Fruit fly (Drosophila melanogaster) S2 (cell line): Measurements from ENCODE around the gene klar.

ENCODE experiments used
- CG8478 ChIP-seq: fragments of >200 bp; optimal IDR thresholded peaks from 2 replicates; lab custom pipeline; 2018
- CTCF ChIP-seq, 2 experiments: fragments of >200 bp; optimal IDR thresholded peaks; 2 replicates each; lab custom pipeline; 2018

Gene klar

dm6 chr3L:540432-540973 lies at the start of gene klar, which contains the start of gene BORCS6:
klar (minus strand) TSS chr3L:540614.
BORCS6 (plus strand) TSS chr3L:540851.
- TF ChIP-seq CTCF (optimal IDR thresholded peaks at IDR 0.05; lab: Kevin White, UChicago) (peak; percentile 20 to 55), CG8478 (lab: Kevin White, UChicago) (no peak)

DNA sequence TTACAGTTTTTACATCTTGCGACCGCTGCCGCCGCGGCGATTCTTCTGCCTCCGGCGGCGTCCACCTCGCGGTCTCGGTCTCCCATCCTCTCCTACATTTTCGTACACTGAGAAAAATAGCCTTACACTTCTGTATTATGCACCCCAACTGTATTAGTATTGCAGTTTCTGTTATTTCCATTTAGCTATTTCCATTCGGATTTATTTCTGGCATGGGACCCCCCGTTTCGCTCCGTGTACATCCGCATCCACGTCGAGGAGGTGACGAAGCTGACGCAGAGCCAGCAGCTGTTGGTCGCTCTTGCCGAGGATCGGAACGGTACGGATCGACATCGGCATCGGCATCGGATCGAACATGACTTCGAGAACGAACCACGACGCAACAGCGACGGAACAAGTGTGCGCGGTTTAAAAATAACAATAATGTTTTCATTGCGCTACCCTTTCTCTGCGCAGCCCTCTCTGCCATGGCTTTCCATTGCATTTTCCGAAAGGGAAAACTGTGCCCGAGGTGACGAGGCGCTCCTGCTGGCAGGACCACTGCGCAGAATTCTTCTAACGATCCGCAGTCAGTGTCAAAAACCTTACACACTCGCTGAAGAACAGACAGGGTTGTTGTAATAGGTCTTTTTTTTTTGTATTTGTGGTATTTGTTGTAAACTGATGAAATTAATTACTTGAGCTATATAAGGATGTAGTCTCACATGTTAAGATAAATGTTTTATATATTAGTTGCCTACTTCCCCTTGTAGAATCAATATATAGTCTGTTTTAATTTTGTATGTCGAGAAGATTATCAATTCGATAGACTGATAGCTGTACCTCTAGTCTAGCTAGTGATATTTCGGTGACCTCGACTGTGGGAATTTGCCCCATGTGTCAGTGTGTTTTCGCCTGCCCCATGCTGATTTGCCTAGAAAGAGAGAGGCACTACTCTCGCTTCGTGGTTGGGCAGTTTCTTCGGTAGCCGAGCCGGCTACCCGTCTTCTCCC lies 49.2 kb upstream of the klar start:
- no peak for TF ChIP-seq CTCF (optimal IDR thresholded peaks at IDR 0.05; lab: Kevin White, UChicago)
- no peak for TF ChIP-seq CG8478 (lab: Kevin White, UChicago)

- TF ChIP-seq CG8478 (lab: Kevin White, UChicago) (no peak), CTCF (optimal IDR thresholded peaks at IDR 0.05; lab: Kevin White, UChicago) (no peak)
Observed at dm6 chr3L:589174-589289, 48.6 kb upstream of the klar start, which contains the start of gene Kah. Kah (minus strand) TSS chr3L:589274.

dm6 chr3L:587827-588226 lies 47.4 kb upstream of the klar start:
- no peak for TF ChIP-seq CG8478 (lab: Kevin White, UChicago)
- no peak for TF ChIP-seq CTCF (optimal IDR thresholded peaks at IDR 0.05; lab: Kevin White, UChicago)

DNA sequence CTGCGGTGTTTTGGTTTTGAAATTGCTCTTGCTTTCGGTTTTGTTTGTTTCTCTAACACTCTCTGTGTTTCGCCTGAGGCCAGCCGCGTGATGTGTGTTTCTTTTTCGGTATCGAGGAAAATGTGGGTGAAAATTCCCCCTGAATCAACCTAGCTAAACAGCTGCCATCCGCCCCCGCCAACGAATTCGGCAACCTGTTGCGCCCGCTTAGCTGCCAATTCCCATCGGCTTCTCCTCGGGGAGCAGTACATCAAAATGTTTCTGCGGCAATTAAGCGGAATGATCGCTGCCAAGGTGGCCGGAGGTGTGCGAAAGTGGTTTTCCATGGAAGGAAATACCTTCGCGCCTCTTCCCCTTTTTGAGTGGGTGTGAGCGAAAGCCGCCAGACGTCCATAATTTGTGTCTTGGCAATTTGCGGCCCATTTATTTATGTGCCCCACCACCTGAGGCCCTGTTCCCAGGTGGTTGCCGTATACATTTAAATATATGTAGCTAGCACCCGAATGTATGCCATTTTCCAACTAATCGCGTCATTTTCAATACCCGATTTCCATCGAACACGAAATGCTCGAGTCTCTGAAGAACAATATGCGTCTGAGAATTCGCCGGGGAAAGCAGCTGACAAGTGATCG lies 46.3 kb upstream of the klar start:
- TF ChIP-seq CG8478 (lab: Kevin White, UChicago) (no peak), CTCF (optimal IDR thresholded peaks at IDR 0.05; lab: Kevin White, UChicago) (no peak)

DNA sequence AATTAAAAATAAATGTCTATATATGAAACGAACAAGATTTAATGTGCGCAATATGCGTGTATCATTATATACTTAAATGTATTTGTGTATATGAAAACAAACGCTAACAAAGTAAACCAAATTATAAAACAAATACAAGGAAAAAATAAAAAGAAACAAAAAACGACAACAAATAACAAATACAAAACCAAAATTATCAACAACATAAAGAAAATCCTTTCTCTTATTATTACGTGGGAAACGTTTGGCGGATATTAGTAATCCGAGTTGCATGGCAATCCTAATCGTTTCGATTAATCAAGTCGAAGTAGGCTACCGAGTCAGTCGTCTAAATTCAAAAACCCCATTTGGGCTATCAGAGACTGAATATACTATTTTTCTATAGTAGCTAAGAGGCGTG lies 40.6 kb upstream of the klar start, which contains the start of gene Ppm1:
Gene Ppm1 (plus strand): TSS at position 301 of the 400 bp plus-strand sequence.
- TF ChIP-seq CTCF (optimal IDR thresholded peaks at IDR 0.05; lab: Kevin White, UChicago) (no peak), CG8478 (lab: Kevin White, UChicago) (no peak)

DNA sequence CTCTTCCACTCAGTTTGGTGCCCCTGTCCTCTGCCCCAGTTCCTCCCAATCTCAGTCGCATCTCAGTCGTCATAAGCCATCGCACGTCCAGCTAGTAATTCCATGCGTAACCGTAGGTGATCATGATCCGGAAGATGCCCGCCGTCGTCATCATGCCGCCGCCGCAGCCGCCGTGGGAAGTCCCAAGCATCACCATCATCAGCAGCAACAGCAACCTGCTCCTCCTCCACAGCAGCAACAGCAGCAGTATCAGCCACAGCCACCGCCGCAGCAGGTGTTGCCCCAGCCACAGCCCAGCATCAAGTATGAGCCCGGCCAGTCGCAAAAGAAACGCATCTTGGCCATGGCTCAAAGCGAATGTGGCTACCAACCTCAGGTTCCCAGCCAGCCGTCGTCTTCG lies 32.5 kb upstream of the klar start:
- TF ChIP-seq CTCF (optimal IDR thresholded peaks at IDR 0.05; lab: Kevin White, UChicago): no peak
- TF ChIP-seq CG8478 (lab: Kevin White, UChicago): no peak

DNA sequence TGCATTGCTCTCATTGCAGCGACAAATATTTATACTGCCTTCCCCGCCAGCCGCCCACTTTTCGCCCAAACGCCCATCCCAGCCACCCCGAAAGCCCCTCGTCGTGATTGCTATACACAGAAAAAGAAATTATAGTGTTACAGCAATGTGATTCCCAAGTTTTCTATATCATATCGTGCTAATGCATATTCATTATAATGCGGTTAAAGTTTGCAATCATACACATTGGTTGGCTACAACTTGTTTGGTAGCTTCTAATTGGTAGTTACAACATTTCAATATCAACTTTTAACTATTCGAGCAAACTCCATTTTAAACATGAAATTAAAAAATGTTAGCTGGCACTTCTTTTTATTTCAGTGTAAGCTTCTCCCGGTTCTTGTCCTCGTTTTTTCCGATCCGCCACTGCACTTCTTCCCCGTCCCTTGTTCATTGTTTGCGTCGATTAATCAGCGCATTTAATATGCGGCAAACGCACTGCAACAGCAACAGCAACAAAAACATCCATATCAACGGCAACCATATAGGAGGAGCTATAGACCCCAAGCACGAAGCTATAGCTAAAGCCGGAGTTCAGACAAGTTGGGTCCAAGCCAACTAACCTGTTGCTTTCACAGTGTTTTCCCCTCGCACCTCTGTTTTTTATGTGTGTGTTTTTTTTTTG lies 25.7 kb upstream of the klar start:
- TF ChIP-seq CTCF (optimal IDR thresholded peaks at IDR 0.05; lab: Kevin White, UChicago) (no peak), CG8478 (lab: Kevin White, UChicago) (no peak)

DNA sequence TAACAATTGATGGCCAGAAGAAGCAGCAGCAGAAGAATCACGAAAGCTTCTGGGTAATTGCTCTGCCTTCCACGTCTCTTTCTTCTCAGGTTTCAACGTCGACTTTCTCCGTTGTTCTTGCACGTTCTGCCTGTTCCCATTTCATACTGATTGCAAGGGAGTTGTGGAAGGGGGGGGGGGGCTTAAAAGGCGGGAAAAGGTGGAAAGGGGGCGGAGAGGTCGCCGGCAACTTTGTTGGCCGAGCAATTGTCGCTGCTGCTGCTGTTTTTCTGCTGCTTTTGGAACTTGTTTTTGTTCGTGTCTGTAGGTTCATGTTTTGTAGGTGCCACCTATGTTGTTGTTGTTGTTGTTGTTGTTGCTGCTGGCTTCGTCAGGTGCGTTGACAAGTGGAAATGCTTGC lies 25.1 kb upstream of the klar start:
- TF ChIP-seq CG8478 (lab: Kevin White, UChicago) (no peak), CTCF (optimal IDR thresholded peaks at IDR 0.05; lab: Kevin White, UChicago) (no peak)

DNA sequence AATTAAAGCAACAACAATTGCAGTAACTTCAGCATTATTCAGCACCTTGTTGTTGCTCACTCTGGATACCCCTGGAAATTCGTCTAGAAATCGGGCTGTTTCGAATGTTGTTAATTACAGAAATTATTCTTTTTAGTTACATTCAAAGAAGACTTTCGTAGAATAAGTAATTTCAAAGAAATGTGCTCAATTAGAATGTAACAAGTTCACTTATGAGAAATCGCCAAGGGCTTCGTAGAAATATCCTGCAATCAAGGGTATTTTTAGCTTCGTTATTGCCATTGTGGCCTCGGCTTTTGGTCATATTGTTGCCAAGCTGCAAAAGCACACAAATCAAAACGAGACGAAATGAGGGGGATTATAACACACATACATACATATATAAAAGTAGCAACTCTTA lies 23.5 kb upstream of the klar start:
- no peak for TF ChIP-seq CTCF (optimal IDR thresholded peaks at IDR 0.05; lab: Kevin White, UChicago)
- no peak for TF ChIP-seq CG8478 (lab: Kevin White, UChicago)

DNA sequence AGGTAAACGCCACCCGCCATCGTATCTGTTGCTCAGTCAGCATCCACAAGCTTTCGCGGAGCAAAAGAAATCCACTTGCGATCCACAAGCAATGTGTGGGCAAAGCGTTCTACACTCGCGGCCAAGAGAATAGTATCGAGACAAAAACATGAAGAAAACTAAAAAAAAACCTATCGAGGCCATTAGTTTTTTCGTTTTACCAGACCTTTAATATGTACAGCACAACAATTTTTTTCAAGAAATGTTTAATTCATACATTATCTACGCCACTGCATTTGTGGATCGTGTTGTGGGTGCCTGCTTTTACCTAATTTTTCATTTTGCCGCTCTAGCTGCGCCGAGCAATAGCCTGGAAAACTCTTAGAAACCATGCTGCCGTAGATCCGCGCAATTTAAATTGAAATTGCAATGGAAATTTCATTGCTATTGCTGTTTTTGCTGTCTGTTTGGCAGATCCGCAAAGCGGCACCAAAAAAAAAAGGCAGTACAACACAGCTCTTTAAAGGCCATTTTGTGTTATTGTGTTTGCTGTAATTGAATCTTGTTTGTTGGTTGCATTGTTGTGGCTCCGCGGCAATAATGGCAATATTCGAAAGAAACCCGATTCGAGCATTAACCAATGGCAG lies 22.7 kb upstream of the klar start:
- no peak for TF ChIP-seq CTCF (optimal IDR thresholded peaks at IDR 0.05; lab: Kevin White, UChicago)
- no peak for TF ChIP-seq CG8478 (lab: Kevin White, UChicago)

dm6 chr3L:561772-562454 lies 21.5 kb upstream of the klar start:
- TF ChIP-seq CG8478 (lab: Kevin White, UChicago) (no peak), CTCF (optimal IDR thresholded peaks at IDR 0.05; lab: Kevin White, UChicago) (no peak)

- no peak for TF ChIP-seq CTCF (optimal IDR thresholded peaks at IDR 0.05; lab: Kevin White, UChicago)
- TF ChIP-seq CG8478 (lab: Kevin White, UChicago): no peak
Observed at dm6 chr3L:561117-561516, 20.7 kb upstream of the klar start.
